Fruit fly (Drosophila melanogaster): ENCODE measurements around the gene CG32365.

dm6 chr3L:7934857-7935256 lies 66.0 kb downstream of the CG32365 start:
- TF ChIP-seq CG34406 (GFP tag; optimal IDR thresholded peaks at IDR 0.05), result no peak
- no peak for TF ChIP-seq Eip75B (GFP tag; optimal IDR thresholded peaks at IDR 0.05)
- TF ChIP-seq Sox102F (GFP tag; optimal IDR thresholded peaks at IDR 0.05), result no peak
- no peak for TF ChIP-seq lz (GFP tag; optimal IDR thresholded peaks at IDR 0.05)
- no peak for TF ChIP-seq Hr4 (GFP tag; optimal IDR thresholded peaks at IDR 0.05)
- no peak for TF ChIP-seq fkh (GFP tag; optimal IDR thresholded peaks at IDR 0.05)
- TF ChIP-seq eg (GFP tag; IDR thresholded peaks at IDR 0.05), result no peak
- TF ChIP-seq CG11762 (GFP tag; optimal IDR thresholded peaks at IDR 0.05; ENCODE audit: insufficient read depth), result no peak
- TF ChIP-seq fd85E (GFP tag; optimal IDR thresholded peaks at IDR 0.05), result no peak
- TF ChIP-seq Ets96B (tag; optimal IDR thresholded peaks at IDR 0.05), result no peak
- no peak for TF ChIP-seq CG6163 (GFP tag; IDR thresholded peaks at IDR 0.05)
- TF ChIP-seq CG16779 (tag; optimal IDR thresholded peaks at IDR 0.05), result no peak
- TF ChIP-seq dac (GFP tag; optimal IDR thresholded peaks at IDR 0.05), result no peak
